Worm (Caenorhabditis elegans): ENCODE data around the gene sec-61.G.

Gene sec-61.G

DNA sequence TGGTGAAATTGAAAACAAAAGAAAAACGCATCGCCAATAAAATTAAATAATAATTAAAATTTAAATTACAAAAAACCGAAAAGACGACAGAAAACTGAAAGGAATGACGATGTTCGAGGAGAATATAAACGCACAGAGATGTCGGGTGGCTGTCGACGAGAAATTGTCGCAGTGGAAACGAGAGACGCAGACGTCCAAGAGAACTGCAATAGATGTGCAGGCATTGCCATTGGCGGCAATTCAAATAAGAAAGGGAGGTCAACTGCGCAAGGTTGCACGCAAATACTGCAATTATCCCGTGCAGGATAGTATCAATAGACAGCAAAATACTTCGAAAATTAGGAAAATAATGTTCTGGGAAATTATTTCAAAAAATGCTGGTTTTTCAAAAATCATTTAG, 229 bp upstream of the sec-61.G start:
- 0 out of 2 replicates have a peak, but pooled peaks have one; percentile 36 for TF ChIP-seq unc-3 (GFP tag; conservative IDR thresholded peaks at IDR 0.05)
- TF ChIP-seq unc-3 (tag; optimal IDR thresholded peaks at IDR 0.05), result no peak
- no peak for TF ChIP-seq ceh-24 (tag; optimal IDR thresholded peaks at IDR 0.05)
- TF ChIP-seq K02D7.2 (tag; optimal IDR thresholded peaks at IDR 0.05), result peak; percentile 21
- TF ChIP-seq dmd-4 (tag; optimal IDR thresholded peaks at IDR 0.05; ENCODE audit: borderline replicate concordance), result peak; percentile 23
- TF ChIP-seq pros-1 (tag; optimal IDR thresholded peaks at IDR 0.05), result peak; percentile 62
- peak; percentile 85 for TF ChIP-seq rnt-1 (tag; optimal IDR thresholded peaks at IDR 0.05)
- peak; percentile 47; the same call in 1 of the 2 replicates for TF ChIP-seq ceh-45 (GFP tag; IDR thresholded peaks at IDR 0.05)
- peak; percentile 85 for TF ChIP-seq ref-2 (tag; optimal IDR thresholded peaks at IDR 0.05)
- peak; percentile 75 for TF ChIP-seq gmeb-2 (tag; optimal IDR thresholded peaks at IDR 0.05)
- TF ChIP-seq fkh-6 (tag; optimal IDR thresholded peaks at IDR 0.05), result peak; percentile 40
- no peak for TF ChIP-seq ama-1 (optimal IDR thresholded peaks at IDR 0.05)
- peak; percentile 57 for TF ChIP-seq pat-9 (tag; optimal IDR thresholded peaks at IDR 0.05)
- TF ChIP-seq ceh-18 (tag; optimal IDR thresholded peaks at IDR 0.05), result peak; percentile 88
- TF ChIP-seq hlh-6 (tag; optimal IDR thresholded peaks at IDR 0.05), result no peak
- TF ChIP-seq pha-4 (tag; optimal IDR thresholded peaks at IDR 0.05), result no peak
- TF ChIP-seq ceh-31 (tag; optimal IDR thresholded peaks at IDR 0.05), result peak; percentile 90
- TF ChIP-seq F13H6.1 (tag; optimal IDR thresholded peaks at IDR 0.05), result peak; percentile 66
- peak; percentile 60 for TF ChIP-seq Y22D7AL.16 (tag; optimal IDR thresholded peaks at IDR 0.05)
- no peak for TF ChIP-seq elt-4 (tag; optimal IDR thresholded peaks at IDR 0.05)
- TF ChIP-seq ceh-2 (tag; optimal IDR thresholded peaks at IDR 0.05), result peak; percentile 66
- no peak for TF ChIP-seq mec-3 (tag; optimal IDR thresholded peaks at IDR 0.05; ENCODE audit: borderline replicate concordance)
- TF ChIP-seq nhr-11 (tag; optimal IDR thresholded peaks at IDR 0.05), result peak; percentile 7
- TF ChIP-seq ceh-22 (tag; optimal IDR thresholded peaks at IDR 0.05), result no peak
- peak; percentile 74 for TF ChIP-seq unc-86 (tag; optimal IDR thresholded peaks at IDR 0.05)
- peak; percentile 17 for TF ChIP-seq fkh-10 (GFP tag; optimal IDR thresholded peaks at IDR 0.05)
- TF ChIP-seq ahr-1 (tag; optimal IDR thresholded peaks at IDR 0.05), result peak; percentile 65
- peak; percentile 65 for TF ChIP-seq ceh-19 (GFP tag; optimal IDR thresholded peaks at IDR 0.05)
- TF ChIP-seq lim-6 (tag; optimal IDR thresholded peaks at IDR 0.05), result peak; percentile 57
- peak; percentile 51 for TF ChIP-seq pqm-1 (tag; optimal IDR thresholded peaks at IDR 0.05)
- TF ChIP-seq K09A11.1 (tag; optimal IDR thresholded peaks at IDR 0.05; ENCODE audit: insufficient read depth), result peak; percentile 23
- peak; percentile 52 for TF ChIP-seq sox-4 (tag; optimal IDR thresholded peaks at IDR 0.05)
- TF ChIP-seq T23F11.4 (GFP tag; optimal IDR thresholded peaks at IDR 0.05), result peak; percentile 21
- peak; percentile 52 for TF ChIP-seq sdc-2 (tag; optimal IDR thresholded peaks at IDR 0.05)
- peak; percentile 82 for TF ChIP-seq elt-2 (tag; optimal IDR thresholded peaks at IDR 0.05)
- TF ChIP-seq lin-11 (tag; optimal IDR thresholded peaks at IDR 0.05), result peak; percentile 36
- TF ChIP-seq sox-2 (GFP tag; IDR thresholded peaks at IDR 0.05), result no peak; the same call in 1 of the 2 replicates
- peak; percentile 66 for TF ChIP-seq che-1 (tag; optimal IDR thresholded peaks at IDR 0.05)
- TF ChIP-seq ceh-9 (tag; optimal IDR thresholded peaks at IDR 0.05), result no peak
- peak; percentile 77 for TF ChIP-seq ceh-14 (tag; optimal IDR thresholded peaks at IDR 0.05)
- TF ChIP-seq unc-42 (tag; optimal IDR thresholded peaks at IDR 0.05), result peak; percentile 85
- peak; percentile 53 for TF ChIP-seq hlh-8 (tag; optimal IDR thresholded peaks at IDR 0.05)
- TF ChIP-seq odd-2 (tag; optimal IDR thresholded peaks at IDR 0.05), result no peak
- TF ChIP-seq C38D4.7 (GFP tag; optimal IDR thresholded peaks at IDR 0.05), result peak; percentile 4
- TF ChIP-seq nfya-1 (tag; optimal IDR thresholded peaks at IDR 0.05), result peak; percentile 95
- TF ChIP-seq npax-4 (tag; optimal IDR thresholded peaks at IDR 0.05), result no peak
- peak; percentile 73 for TF ChIP-seq C08G9.2 (tag; optimal IDR thresholded peaks at IDR 0.05)
- TF ChIP-seq pha-2 (tag; optimal IDR thresholded peaks at IDR 0.05), result peak; percentile 54
- peak; percentile 49 for TF ChIP-seq fax-1 (tag; optimal IDR thresholded peaks at IDR 0.05)
- peak; percentile 83 for TF ChIP-seq ceh-30 (tag; optimal IDR thresholded peaks at IDR 0.05)
- no peak for TF ChIP-seq nhr-232 (tag; optimal IDR thresholded peaks at IDR 0.05)
- TF ChIP-seq zip-5 (tag; optimal IDR thresholded peaks at IDR 0.05), result peak; percentile 50
- peak; percentile 95 for TF ChIP-seq dve-1 (tag; optimal IDR thresholded peaks at IDR 0.05)
- TF ChIP-seq unc-55 (GFP tag; optimal IDR thresholded peaks at IDR 0.05), result peak; percentile 93
